Fruit fly (Drosophila melanogaster): Measurements from ENCODE around the gene CG42446.

Gene CG42446

DNA sequence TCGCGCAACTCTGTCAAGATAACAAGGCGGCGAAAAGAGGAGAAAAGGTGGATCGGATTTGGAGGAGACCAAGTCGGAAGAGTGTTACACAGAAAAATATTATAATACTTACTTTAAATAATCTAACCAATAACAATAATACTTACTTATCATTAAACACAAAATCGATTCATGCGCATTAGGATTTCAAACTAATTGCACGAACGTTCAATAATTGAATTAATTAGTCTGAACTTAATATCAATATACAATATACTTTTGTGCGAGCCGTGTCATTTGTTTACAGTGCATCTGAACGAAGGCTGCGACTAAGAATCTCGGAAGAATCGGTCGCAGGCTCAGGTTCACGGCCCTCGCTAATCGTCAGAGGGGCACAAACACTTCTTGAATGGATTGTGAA lies 35.5 kb upstream of the CG42446 start:
- TF ChIP-seq usp (GFP tag; optimal IDR thresholded peaks at IDR 0.05) (no peak), OdsH (GFP tag; optimal IDR thresholded peaks at IDR 0.05) (peak; percentile 36), dsf (GFP tag; optimal IDR thresholded peaks at IDR 0.05; ENCODE audit: borderline replicate concordance) (no peak), Abd-B (GFP tag; optimal IDR thresholded peaks at IDR 0.05) (no peak), brk (GFP tag; optimal IDR thresholded peaks at IDR 0.05) (no peak), Hr83 (GFP tag; optimal IDR thresholded peaks at IDR 0.05; ENCODE audit: poor library complexity, severe bottlenecking) (no peak), pan (optimal IDR thresholded peaks at IDR 0.05) (no peak), Dif (GFP tag; optimal IDR thresholded peaks at IDR 0.05; ENCODE audit: partially characterized antibody) (no peak), jim (GFP tag; optimal IDR thresholded peaks at IDR 0.05) (no peak), tai (GFP tag; optimal IDR thresholded peaks at IDR 0.05) (no peak), Myc (optimal IDR thresholded peaks at IDR 0.05) (no peak), psq (GFP tag; optimal IDR thresholded peaks at IDR 0.05) (peak; percentile 41), rgr (GFP tag; optimal IDR thresholded peaks at IDR 0.05) (peak; percentile 27), Mio (GFP tag; optimal IDR thresholded peaks at IDR 0.05) (no peak), fru (GFP tag; optimal IDR thresholded peaks at IDR 0.05) (peak; percentile 43), CG9705 (GFP tag; optimal IDR thresholded peaks at IDR 0.05) (no peak), lola (GFP tag; optimal IDR thresholded peaks at IDR 0.05) (no peak), Hnf4 (GFP tag; optimal IDR thresholded peaks at IDR 0.05) (no peak), CrebA (GFP tag; optimal IDR thresholded peaks at IDR 0.05; ENCODE audit: borderline replicate concordance) (no peak), Jra (GFP tag; optimal IDR thresholded peaks at IDR 0.05) (no peak), sage (GFP tag; optimal IDR thresholded peaks at IDR 0.05) (no peak), sv (GFP tag; optimal IDR thresholded peaks at IDR 0.05) (no peak), Vsx2 (GFP tag; optimal IDR thresholded peaks at IDR 0.05; ENCODE audit: partially characterized antibody) (no peak), woc (GFP tag; optimal IDR thresholded peaks at IDR 0.05) (no peak), ey (GFP tag; optimal IDR thresholded peaks at IDR 0.05) (peak; percentile 22), h (GFP tag; optimal IDR thresholded peaks at IDR 0.05) (peak; percentile 53), br (GFP tag; optimal IDR thresholded peaks at IDR 0.05) (peak; percentile 23), Hr78 (GFP tag; optimal IDR thresholded peaks at IDR 0.05) (no peak), CG32264 (GFP tag; optimal IDR thresholded peaks at IDR 0.05) (no peak), Sp1 (GFP tag; optimal IDR thresholded peaks at IDR 0.05) (peak; percentile 40), HLH106 (tag; optimal IDR thresholded peaks at IDR 0.05) (peak; percentile 53), dmrt93B (GFP tag; optimal IDR thresholded peaks at IDR 0.05) (no peak), Rel (GFP tag; optimal IDR thresholded peaks at IDR 0.05) (no peak), Rel (tag; optimal IDR thresholded peaks at IDR 0.05) (no peak), dl (GFP tag; optimal IDR thresholded peaks at IDR 0.05; ENCODE audit: insufficient read depth in 1 of 2, partially characterized antibody in 2 of 2) (no peak), Dfd (GFP tag; optimal IDR thresholded peaks at IDR 0.05) (no peak), foxo (GFP tag; optimal IDR thresholded peaks at IDR 0.05) (peak in 1 of 2 experiments; percentile 64), N (GFP tag; optimal IDR thresholded peaks at IDR 0.05) (no peak), GATAd (GFP tag; optimal IDR thresholded peaks at IDR 0.05) (no peak)

dm6 chr3R:16394531-16394930 lies 34.6 kb upstream of the CG42446 start:
- no peak for TF ChIP-seq rgr (GFP tag; optimal IDR thresholded peaks at IDR 0.05)
- no peak for TF ChIP-seq pan (optimal IDR thresholded peaks at IDR 0.05)
- no peak for TF ChIP-seq Sp1 (GFP tag; optimal IDR thresholded peaks at IDR 0.05)
- no peak for TF ChIP-seq tai (GFP tag; optimal IDR thresholded peaks at IDR 0.05)
- no peak for TF ChIP-seq Hnf4 (GFP tag; optimal IDR thresholded peaks at IDR 0.05)
- no peak for TF ChIP-seq foxo (GFP tag; optimal IDR thresholded peaks at IDR 0.05)
- TF ChIP-seq dl (GFP tag; optimal IDR thresholded peaks at IDR 0.05; ENCODE audit: insufficient read depth in 1 of 2, partially characterized antibody in 2 of 2) = no peak
- no peak for TF ChIP-seq HLH106 (tag; optimal IDR thresholded peaks at IDR 0.05)
- TF ChIP-seq Hr78 (GFP tag; optimal IDR thresholded peaks at IDR 0.05) = no peak
- no peak for TF ChIP-seq jim (GFP tag; optimal IDR thresholded peaks at IDR 0.05)
- TF ChIP-seq psq (GFP tag; optimal IDR thresholded peaks at IDR 0.05) = no peak
- TF ChIP-seq dsf (GFP tag; optimal IDR thresholded peaks at IDR 0.05; ENCODE audit: borderline replicate concordance) = no peak
- no peak for TF ChIP-seq br (GFP tag; optimal IDR thresholded peaks at IDR 0.05)
- no peak for TF ChIP-seq GATAd (GFP tag; optimal IDR thresholded peaks at IDR 0.05)
- TF ChIP-seq N (GFP tag; optimal IDR thresholded peaks at IDR 0.05) = no peak
